Worm (Caenorhabditis elegans): ENCODE results near the gene algn-11.

DNA sequence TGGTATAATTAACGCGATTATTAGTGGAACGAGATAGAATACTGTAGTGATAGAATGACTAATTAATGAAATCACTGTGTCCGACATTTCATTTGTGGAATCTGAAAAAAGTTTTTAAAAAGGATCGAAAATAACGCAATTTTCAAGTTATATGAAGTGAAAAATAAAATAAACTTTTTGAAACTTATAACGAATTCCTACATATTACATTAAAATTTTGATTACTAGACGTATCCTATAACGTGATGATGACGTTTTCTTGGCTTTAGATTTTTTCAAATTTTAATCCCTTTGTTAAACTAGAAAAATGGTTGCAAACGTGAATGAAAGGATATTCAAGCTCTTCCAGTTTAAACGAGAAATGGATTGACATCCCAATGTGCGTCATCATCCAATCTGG, at the start of gene algn-11:
- no peak for TF ChIP-seq flt-1 (GFP tag; IDR thresholded peaks at IDR 0.05)
- TF ChIP-seq cog-1 (tag; optimal IDR thresholded peaks at IDR 0.05): no peak
- TF ChIP-seq klf-2 (GFP tag; conservative IDR thresholded peaks at IDR 0.05): no peak
- no peak for TF ChIP-seq T22C8.4 (GFP tag; IDR thresholded peaks at IDR 0.05)
